Worm (Caenorhabditis elegans): ENCODE results near the gene F48F5.8.

DNA sequence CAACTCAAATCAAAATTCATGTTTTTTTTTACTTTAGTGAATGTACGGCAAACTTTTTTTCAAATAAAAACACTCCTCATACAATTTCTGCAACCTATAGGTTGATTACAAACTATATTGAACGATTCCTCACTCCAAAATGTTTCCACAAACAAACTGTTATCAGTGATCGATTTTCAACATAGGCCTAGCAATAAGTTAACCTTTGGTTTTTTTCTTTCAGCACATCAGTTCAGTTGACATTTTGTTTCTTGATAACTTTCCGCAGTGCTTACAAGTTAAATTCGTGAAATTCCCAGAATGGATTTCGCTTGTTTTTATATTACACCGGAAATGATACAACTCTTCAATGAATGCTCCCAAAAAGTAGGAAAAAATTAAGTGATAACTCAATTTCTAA lies 37.7 kb upstream of the F48F5.8 start, which contains the start of gene F53H2.1:
- TF ChIP-seq nhr-10 (tag; optimal IDR thresholded peaks at IDR 0.05) (no peak), unc-62 (GFP tag; optimal IDR thresholded peaks at IDR 0.05) (no peak)
